Fruit fly (Drosophila melanogaster) whole organism, wandering third instar larva: ENCODE measurements around the gene CG7896.

Experiments used
- CG9705 ChIP-seq: fragments of 200-800 bp; sonication (Bioruptor generic); optimal IDR thresholded peaks from 2 replicates; lab custom pipeline; 2018; ENCODE audit warnings: missing biosample characterization, mild to moderate bottlenecking, missing genetic modification characterization
- OdsH ChIP-seq: fragments of 200-800 bp; sonication (Bioruptor generic); optimal IDR thresholded peaks from 2 replicates; lab custom pipeline; 2016; ENCODE audit warnings: missing biosample characterization, mild to moderate bottlenecking, missing genetic modification characterization

- TF ChIP-seq CG9705 (GFP tag; lab: Kevin White, UChicago), result no peak
- TF ChIP-seq OdsH (GFP tag; lab: Kevin White, UChicago), result no peak
These were observed 53.4 kb downstream of the CG7896 start, which contains the start of gene ZIPIC for dm6 chr3R:30036609-30037008.
